Worm (Caenorhabditis elegans) whole organism, young adult: ENCODE data around the gene Y36E3A.2.
A peak's percentile ranks its signal among the peaks of the same experiment; 100 is the strongest.

Experiments used
- B0035.1 ChIP-seq: sonication (generic microtip); optimal IDR thresholded peaks from 2 replicates; lab custom pipeline; 2016; ENCODE audit warnings: missing genetic modification characterization, mild to moderate bottlenecking, missing compliant biosample characterization, missing genotype, missing genetic modification reagents
- C17E4.6 ChIP-seq: fragments of 200-800 bp; sonication (Bioruptor generic); IDR thresholded peaks from 2 replicates; pipeline ENCODE4 v1.3.6; 2022; ENCODE audit warnings: missing genetic modification reagents, missing genetic modification characterization, missing compliant biosample characterization
- F10E7.11 ChIP-seq: sonication (generic microtip); optimal IDR thresholded peaks from 2 replicates; lab custom pipeline; 2017; ENCODE audit warnings: mild to moderate bottlenecking, missing genetic modification characterization, moderate library complexity, missing compliant biosample characterization
- F33H1.4 ChIP-seq: fragments of 200-800 bp; sonication (Bioruptor generic); IDR thresholded peaks from 2 replicates; pipeline ENCODE4 v1.3.6; 2022; ENCODE audit warnings: missing genetic modification reagents, missing genetic modification characterization, missing compliant biosample characterization
- F57C9.4 ChIP-seq: sonication (generic microtip); optimal IDR thresholded peaks from 2 replicates; lab custom pipeline; 2017; ENCODE audit warnings: mild to moderate bottlenecking, missing genetic modification characterization, missing compliant biosample characterization
- K12H6.12 ChIP-seq: fragments of 200-800 bp; sonication (Bioruptor generic); optimal IDR thresholded peaks from 2 replicates; lab custom pipeline; 2018; ENCODE audit warnings: mild to moderate bottlenecking, missing genetic modification characterization, missing compliant biosample characterization
- Y53G8AR.9 ChIP-seq: fragments of 200-800 bp; sonication (Bioruptor generic); conservative IDR thresholded peaks from 2 replicates; pipeline ENCODE4 v1.3.6; 2022; ENCODE audit warnings: missing genetic modification reagents, missing genetic modification characterization, missing compliant biosample characterization
- akir-1 ChIP-seq: fragments of 200-800 bp; sonication (Bioruptor generic); optimal IDR thresholded peaks from 2 replicates; lab custom pipeline; 2018; ENCODE audit warnings: mild to moderate bottlenecking, missing genetic modification characterization, moderate library complexity, missing compliant biosample characterization
- aptf-2 ChIP-seq: fragments of 200-800 bp; sonication (Bioruptor generic); conservative IDR thresholded peaks from 2 replicates; pipeline ENCODE4 v1.3.6; 2022; ENCODE audit warnings: missing genetic modification reagents, missing genetic modification characterization, missing compliant biosample characterization
- atf-7 ChIP-seq: sonication (generic microtip); optimal IDR thresholded peaks from 2 replicates; lab custom pipeline; 2017; ENCODE audit warnings: mild to moderate bottlenecking, missing genetic modification characterization, missing compliant biosample characterization
- athp-1 ChIP-seq: sonication (generic microtip); optimal IDR thresholded peaks from 2 replicates; lab custom pipeline; 2017; ENCODE audit warnings: mild to moderate bottlenecking, missing genetic modification characterization, missing compliant biosample characterization
- attf-6 ChIP-seq: fragments of 200-800 bp; sonication (Bioruptor generic); IDR thresholded peaks from 2 replicates; pipeline ENCODE4 v1.3.6; 2022; ENCODE audit warnings: missing genetic modification reagents, missing genetic modification characterization, missing compliant biosample characterization
- cebp-1 ChIP-seq, 2 experiments: fragments of 200-800 bp in 1 of 2; sonication (Bioruptor generic) in 1 of 2; sonication (generic microtip) in 1 of 2; IDR thresholded peaks in 1 of 2; optimal IDR thresholded peaks in 1 of 2; 2 replicates each; pipeline versions ENCODE4 v1.3.6 to Lab custom; 2017 to 2022; ENCODE audit warnings: missing compliant biosample characterization in 2 of 2, missing genetic modification characterization in 2 of 2, mild to moderate bottlenecking in 1 of 2, missing genetic modification reagents in 1 of 2, moderate library complexity in 1 of 2
- cebp-2 ChIP-seq: fragments of 200-800 bp; sonication (Bioruptor generic); IDR thresholded peaks from 2 replicates; pipeline ENCODE4 v1.3.6; 2022; ENCODE audit warnings: missing genetic modification characterization, missing compliant biosample characterization
- ceh-40 ChIP-seq: fragments of 200-800 bp; sonication (Bioruptor generic); IDR thresholded peaks from 2 replicates; pipeline ENCODE4 v1.3.6; 2022; ENCODE audit warnings: missing genetic modification characterization, missing compliant biosample characterization
- die-1 ChIP-seq: sonication (generic microtip); optimal IDR thresholded peaks from 2 replicates; lab custom pipeline; 2016; ENCODE audit warnings: missing genotype, mild to moderate bottlenecking, missing genetic modification characterization, missing compliant biosample characterization
- dox-1 ChIP-seq: fragments of 200-800 bp; sonication (Bioruptor generic); IDR thresholded peaks from 2 replicates; pipeline ENCODE4 v1.3.6; 2022; ENCODE audit warnings: missing genetic modification reagents, missing genetic modification characterization, missing compliant biosample characterization
- efl-1 ChIP-seq: fragments of 150-350 bp; optimal IDR thresholded peaks from 2 replicates; lab custom pipeline; 2014; ENCODE audit warnings: missing biosample characterization, missing genetic modification reagents, missing genetic modification characterization
- egl-18 ChIP-seq: fragments of 200-800 bp; sonication (Bioruptor generic); IDR thresholded peaks from 2 replicates; pipeline ENCODE4 v1.3.6; 2022; ENCODE audit warnings: missing genetic modification reagents, missing genetic modification characterization, missing compliant biosample characterization
- ekl-4 ChIP-seq: fragments of 200-800 bp; sonication (Bioruptor generic); IDR thresholded peaks from 2 replicates; pipeline ENCODE4 v1.3.6; 2022; ENCODE audit warnings: missing genetic modification reagents, missing genetic modification characterization, missing compliant biosample characterization
- hmg-20 ChIP-seq: fragments of 200-800 bp; sonication (Bioruptor generic); IDR thresholded peaks from 2 replicates; pipeline ENCODE4 v1.3.6; 2022; ENCODE audit warnings: missing genetic modification reagents, missing genetic modification characterization, missing compliant biosample characterization
- hrde-1 ChIP-seq: sonication (generic microtip); optimal IDR thresholded peaks from 2 replicates; lab custom pipeline; 2016; ENCODE audit warnings: missing genetic modification characterization, mild to moderate bottlenecking, missing compliant biosample characterization, moderate library complexity, missing genotype, missing genetic modification reagents, borderline replicate concordance
- hsf-1 ChIP-seq: fragments of 200-800 bp; sonication (Bioruptor generic); IDR thresholded peaks from 2 replicates; pipeline ENCODE4 v1.3.6; 2022; ENCODE audit warnings: missing genetic modification reagents, missing genetic modification characterization, missing compliant biosample characterization
- lin-26 ChIP-seq: fragments of 200-800 bp; sonication (Bioruptor generic); IDR thresholded peaks from 2 replicates; pipeline ENCODE4 v1.3.6; 2022; ENCODE audit warnings: missing genetic modification reagents, missing genetic modification characterization, missing compliant biosample characterization
- lir-1 ChIP-seq: fragments of 200-800 bp; sonication (Bioruptor generic); conservative IDR thresholded peaks from 2 replicates; pipeline ENCODE4 v1.3.6; 2022; ENCODE audit warnings: missing genetic modification reagents, missing genetic modification characterization, missing compliant biosample characterization
- lsy-27 ChIP-seq: sonication (generic microtip); optimal IDR thresholded peaks from 2 replicates; lab custom pipeline; 2017; ENCODE audit warnings: missing genetic modification characterization, mild to moderate bottlenecking, missing compliant biosample characterization, antibody characterized with exemption, missing genotype, borderline replicate concordance; ENCODE audit not compliant: insufficient read depth
- madf-10 ChIP-seq: sonication (generic microtip); optimal IDR thresholded peaks from 2 replicates; lab custom pipeline; 2016; ENCODE audit warnings: mild to moderate bottlenecking, missing genetic modification characterization, missing compliant biosample characterization
- madf-8 ChIP-seq: fragments of 200-800 bp; sonication (Bioruptor generic); conservative IDR thresholded peaks from 2 replicates; pipeline ENCODE4 v1.3.6; 2022; ENCODE audit warnings: missing genetic modification reagents, missing genetic modification characterization, missing compliant biosample characterization
- mes-4 ChIP-seq: sonication (generic microtip); optimal IDR thresholded peaks from 2 replicates; lab custom pipeline; 2016; ENCODE audit warnings: missing genotype, missing genetic modification characterization, missing compliant biosample characterization
- nhr-120 ChIP-seq: fragments of 200-800 bp; sonication (Bioruptor generic); IDR thresholded peaks from 2 replicates; pipeline ENCODE4 v1.3.6; 2022; ENCODE audit warnings: missing genetic modification characterization, missing compliant biosample characterization
- nhr-179 ChIP-seq: sonication (generic microtip); optimal IDR thresholded peaks from 2 replicates; lab custom pipeline; 2016; ENCODE audit warnings: mild to moderate bottlenecking, missing genetic modification characterization, missing compliant biosample characterization
- nhr-80 ChIP-seq: sonication (generic microtip); optimal IDR thresholded peaks from 2 replicates; lab custom pipeline; 2016; ENCODE audit warnings: missing genetic modification characterization, missing compliant biosample characterization
- nhr-90 ChIP-seq: sonication (generic microtip); optimal IDR thresholded peaks from 2 replicates; lab custom pipeline; 2016; ENCODE audit warnings: missing genotype, mild to moderate bottlenecking, missing genetic modification characterization, missing compliant biosample characterization
- pha-4 ChIP-seq: fragments of 150-350 bp; sonication (generic microtip); optimal IDR thresholded peaks from 2 replicates; lab custom pipeline; 2014; ENCODE audit warnings: missing biosample characterization, missing genetic modification reagents, missing genetic modification characterization
- rec-8 ChIP-seq, 2 experiments: sonication (generic microtip); optimal IDR thresholded peaks; 2 replicates each; lab custom pipeline; 2016; ENCODE audit warnings: mild to moderate bottlenecking in 2 of 2, missing genetic modification characterization in 2 of 2, missing genetic modification reagents in 2 of 2, missing genotype in 2 of 2, missing biosample characterization in 1 of 2, missing compliant biosample characterization in 1 of 2, moderate library complexity in 1 of 2
- rpc-1 ChIP-seq, 2 experiments: fragments of 150-350 bp in 1 of 2; sonication (generic microtip) in 1 of 2; optimal IDR thresholded peaks; 2 replicates each; lab custom pipeline; 2014 to 2018; ENCODE audit warnings: missing biosample characterization in 1 of 2, missing genetic modification characterization in 1 of 2, missing genetic modification reagents in 1 of 2, missing genotype in 1 of 2
- sdz-38 ChIP-seq: sonication (generic microtip); optimal IDR thresholded peaks from 2 replicates; lab custom pipeline; 2016; ENCODE audit warnings: missing genotype, missing genetic modification characterization, missing compliant biosample characterization
- snpc-1.1 ChIP-seq: sonication (generic microtip); optimal IDR thresholded peaks from 2 replicates; lab custom pipeline; 2017; ENCODE audit warnings: missing genetic modification characterization, mild to moderate bottlenecking, missing compliant biosample characterization, antibody characterized with exemption, moderate library complexity, missing genotype, missing genetic modification reagents; ENCODE audit not compliant: insufficient read depth
- tbx-9 ChIP-seq: sonication (generic microtip); optimal IDR thresholded peaks from 2 replicates; lab custom pipeline; 2016; ENCODE audit warnings: borderline replicate concordance, missing genetic modification characterization, inconsistent platforms, missing compliant biosample characterization
- zim-3 ChIP-seq: sonication (generic microtip); optimal IDR thresholded peaks from 2 replicates; lab custom pipeline; 2017; ENCODE audit warnings: mild to moderate bottlenecking, missing genetic modification characterization, moderate library complexity, missing compliant biosample characterization
- ztf-25 ChIP-seq: fragments of 200-800 bp; sonication (Bioruptor generic); IDR thresholded peaks from 2 replicates; pipeline ENCODE4 v1.3.6; 2022; ENCODE audit warnings: missing genetic modification reagents, missing genetic modification characterization, missing compliant biosample characterization

Y36E3A.2 gene

ce11 chrV:15432457-15432856 lies 6.6 kb downstream of the Y36E3A.2 start, which contains the start of gene T26H5.8:
T26H5.8 (minus strand) TSS chrV:15432726.
- TF ChIP-seq F33H1.4 (GFP tag; lab: Robert Waterston, UW): no peak
- no peak for TF ChIP-seq ztf-25 (GFP tag; lab: Robert Waterston, UW)
- no peak for TF ChIP-seq ceh-40 (GFP tag; lab: Robert Waterston, UW)
- no peak for TF ChIP-seq mes-4 (tag; lab: Kevin White, UChicago)
- no peak for TF ChIP-seq madf-8 (GFP tag; lab: Robert Waterston, UW)
- no peak for TF ChIP-seq akir-1 (GFP tag; lab: Kevin White, UChicago)
- no peak for TF ChIP-seq lin-26 (GFP tag; lab: Robert Waterston, UW)
- TF ChIP-seq nhr-90 (tag; lab: Kevin White, UChicago): no peak
- no peak for TF ChIP-seq F57C9.4
- TF ChIP-seq B0035.1 (tag; lab: Kevin White, UChicago): no peak
- no peak for TF ChIP-seq K12H6.12 (tag; lab: Kevin White, UChicago)

DNA sequence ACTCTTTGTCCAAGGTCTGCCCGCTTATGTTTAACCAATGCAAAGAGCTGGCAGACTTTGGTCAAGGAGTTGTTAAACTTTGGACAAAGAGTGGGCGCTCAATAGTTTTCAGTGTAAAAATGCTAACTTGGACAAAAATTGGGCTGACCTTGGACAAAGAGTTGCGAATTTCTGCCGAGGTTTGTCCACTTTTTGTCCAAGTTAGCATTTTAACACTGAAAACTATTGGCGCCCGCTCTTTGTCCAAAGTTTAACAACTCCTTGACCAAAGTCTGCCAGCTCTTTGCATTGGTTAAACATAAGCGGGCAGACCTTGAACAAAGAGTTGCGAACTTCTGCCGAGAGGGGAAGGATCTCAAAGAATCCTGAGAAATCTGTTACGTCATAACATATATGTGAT lies 7.8 kb downstream of the Y36E3A.2 start:
- TF ChIP-seq nhr-120 (peak; percentile 88; the same call in 1 of the 2 replicates), madf-8 (GFP tag; lab: Robert Waterston, UW) (peak; percentile 38; the same call in 1 of the 2 replicates), aptf-2 (GFP tag; lab: Robert Waterston, UW) (peak; percentile 18; the same call in 1 of the 2 replicates), cebp-2 (0 out of 2 replicates have a peak, but pooled peaks have one; percentile 57), hsf-1 (GFP tag; lab: Robert Waterston, UW) (peak; percentile 35; the same call in 1 of the 2 replicates), egl-18 (GFP tag; lab: Robert Waterston, UW) (peak; percentile 72; the same call in 1 of the 2 replicates)

DNA sequence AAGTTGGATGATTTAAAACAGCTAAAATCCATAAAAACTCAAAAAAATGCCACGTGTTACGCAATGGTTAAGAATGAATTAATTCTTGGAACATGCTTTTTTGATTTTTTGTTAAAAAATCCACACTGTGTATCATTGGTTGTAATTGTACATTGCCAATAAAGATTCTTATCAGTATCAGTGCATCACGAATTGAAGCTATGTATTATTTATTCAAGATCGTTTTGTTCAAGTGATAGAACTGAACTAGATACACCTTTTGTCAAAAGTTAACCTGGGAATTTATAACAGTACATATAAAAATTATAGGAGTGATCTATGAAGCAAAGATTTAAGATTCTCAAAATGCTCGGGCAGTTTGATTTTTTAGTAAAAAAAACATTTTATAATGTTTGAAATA lies 8.8 kb downstream of the Y36E3A.2 start:
- no peak for TF ChIP-seq atf-7 (tag; lab: Kevin White, UChicago)
- no peak for TF ChIP-seq ekl-4 (GFP tag; lab: Robert Waterston, UW)
- no peak for TF ChIP-seq pha-4 (tag; lab: Kevin White, UChicago)
- no peak for TF ChIP-seq efl-1 (GFP tag; lab: Kevin White, UChicago)
- no peak for TF ChIP-seq F10E7.11 (tag; lab: Kevin White, UChicago)
- TF ChIP-seq, all 124 proteins: peak for 0

DNA sequence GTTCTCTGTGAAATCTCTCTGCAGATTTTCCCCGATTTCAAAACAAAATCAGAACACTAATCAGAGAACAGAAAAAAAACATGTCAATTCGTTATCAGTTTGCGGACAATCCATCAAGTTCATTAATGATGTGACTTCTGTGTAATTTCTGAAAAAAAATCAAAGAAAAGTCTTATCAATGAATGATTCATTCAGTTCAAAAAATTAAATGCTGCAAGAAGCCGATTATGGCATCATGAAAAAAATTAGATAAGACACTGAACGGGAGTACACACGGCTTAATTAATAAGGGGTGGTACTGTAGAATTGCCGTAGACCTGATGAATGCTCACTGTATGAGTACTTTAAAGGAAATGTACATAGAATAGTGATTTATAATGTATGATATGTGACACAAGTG lies 10.3 kb downstream of the Y36E3A.2 start:
- TF ChIP-seq C17E4.6 (no peak), nhr-80 (tag; lab: Kevin White, UChicago) (peak; percentile 84)

DNA sequence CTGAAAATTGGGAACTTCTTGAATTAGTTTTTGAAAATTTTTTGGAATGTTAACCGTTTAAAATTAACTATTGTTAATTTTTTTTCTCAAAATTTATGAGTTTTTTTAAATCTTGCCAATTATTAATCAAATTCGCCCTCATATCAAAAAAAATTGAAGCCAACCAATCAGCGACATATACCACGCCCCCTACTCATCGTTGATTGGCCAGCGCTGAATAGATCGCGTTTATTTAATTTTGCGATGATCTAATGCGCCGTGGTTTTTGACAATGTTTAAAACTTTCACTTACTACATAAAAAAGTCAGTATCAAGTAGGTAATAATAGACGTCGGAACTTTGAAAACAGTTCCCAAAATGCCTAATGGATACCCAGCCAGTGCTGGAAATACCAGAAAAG lies 16.5 kb downstream of the Y36E3A.2 start:
- TF ChIP-seq zim-3 (tag; lab: Kevin White, UChicago) (no peak), hmg-20 (GFP tag; lab: Robert Waterston, UW) (no peak), nhr-179 (tag; lab: Kevin White, UChicago) (no peak), athp-1 (tag; lab: Kevin White, UChicago) (no peak), tbx-9 (tag; lab: Kevin White, UChicago) (no peak), ceh-40 (GFP tag; lab: Robert Waterston, UW) (no peak), sdz-38 (no peak), Y53G8AR.9 (GFP tag; lab: Robert Waterston, UW) (no peak), lir-1 (GFP tag; lab: Robert Waterston, UW) (no peak), lsy-27 (tag; lab: Kevin White, UChicago) (no peak), snpc-1.1 (tag; lab: Kevin White, UChicago) (no peak), hrde-1 (tag; lab: Kevin White, UChicago) (no peak), die-1 (tag; lab: Kevin White, UChicago) (no peak), dox-1 (no peak), rec-8 (tag; optimal IDR thresholded peaks at IDR 0.05; lab: Kevin White, UChicago) (no peak), rpc-1 (optimal IDR thresholded peaks at IDR 0.05; lab: Kevin White, UChicago) (no peak), rpc-1 (tag; optimal IDR thresholded peaks at IDR 0.05; lab: Kevin White, UChicago) (no peak), madf-10 (tag; lab: Kevin White, UChicago) (no peak), attf-6 (no peak), cebp-1 (GFP tag; IDR thresholded peaks at IDR 0.05; lab: Robert Waterston, UW) (no peak), cebp-1 (tag; optimal IDR thresholded peaks at IDR 0.05; lab: Kevin White, UChicago) (no peak), egl-18 (GFP tag; lab: Robert Waterston, UW) (no peak)
